Worm (Caenorhabditis elegans) whole organism, mixed stage, embryonic: ENCODE data around the gene K07F5.7.

Source experiments
- M03D4.4 ChIP-seq: sonication (generic microtip); optimal IDR thresholded peaks from 2 replicates; lab custom pipeline; 2017; ENCODE audit warnings: mild to moderate bottlenecking, missing genetic modification characterization, missing compliant biosample characterization
- bed-3 ChIP-seq: fragments of 200-800 bp; sonication (Bioruptor generic); optimal IDR thresholded peaks from 3 replicates; lab custom pipeline; 2018; ENCODE audit warnings: mild to moderate bottlenecking, missing genetic modification characterization, moderate library complexity, missing compliant biosample characterization
- blmp-1 ChIP-seq: fragments of 150-350 bp; optimal IDR thresholded peaks from 2 replicates; lab custom pipeline; 2014; ENCODE audit warnings: missing biosample characterization, missing genetic modification characterization
- ceh-39 ChIP-seq: fragments of 150-350 bp; optimal IDR thresholded peaks from 2 replicates; lab custom pipeline; 2014; ENCODE audit warnings: missing biosample characterization, missing genetic modification characterization
- ceh-43 ChIP-seq: fragments of 200-800 bp; sonication (Bioruptor generic); optimal IDR thresholded peaks from 2 replicates; lab custom pipeline; 2018; ENCODE audit warnings: mild to moderate bottlenecking, missing genetic modification characterization, moderate library complexity, missing compliant biosample characterization
- ceh-83 ChIP-seq: fragments of 200-800 bp; sonication (Bioruptor generic); optimal IDR thresholded peaks from 2 replicates; lab custom pipeline; 2018; ENCODE audit warnings: mild to moderate bottlenecking, missing genetic modification characterization, missing compliant biosample characterization
- ces-1 ChIP-seq: fragments of 150-350 bp; optimal IDR thresholded peaks from 2 replicates; lab custom pipeline; 2014; ENCODE audit warnings: missing biosample characterization, missing genetic modification reagents, missing genetic modification characterization
- cnd-1 ChIP-seq: fragments of 200-800 bp; sonication (Bioruptor generic); optimal IDR thresholded peaks from 2 replicates; lab custom pipeline; 2018; ENCODE audit warnings: mild to moderate bottlenecking, missing genetic modification characterization, missing compliant biosample characterization
- drap-1 ChIP-seq: fragments of 200-800 bp; sonication (Bioruptor generic); optimal IDR thresholded peaks from 3 replicates; lab custom pipeline; 2018; ENCODE audit warnings: mild to moderate bottlenecking, missing genetic modification characterization, missing compliant biosample characterization
- elt-1 ChIP-seq: sonication (generic microtip); optimal IDR thresholded peaks from 2 replicates; lab custom pipeline; 2017; ENCODE audit warnings: missing genetic modification characterization, mild to moderate bottlenecking, missing compliant biosample characterization, antibody characterized with exemption, moderate library complexity, borderline replicate concordance; ENCODE audit not compliant: insufficient read depth
- elt-3 ChIP-seq: fragments of 150-350 bp; optimal IDR thresholded peaks from 2 replicates; lab custom pipeline; 2014; ENCODE audit warnings: missing biosample characterization, missing genetic modification characterization
- flh-1 ChIP-seq: fragments of 200-800 bp; sonication (Bioruptor generic); optimal IDR thresholded peaks from 2 replicates; lab custom pipeline; 2018; ENCODE audit warnings: mild to moderate bottlenecking, missing genetic modification characterization, moderate library complexity, missing compliant biosample characterization
- ham-2 ChIP-seq: fragments of 200-800 bp; sonication (Bioruptor generic); optimal IDR thresholded peaks from 2 replicates; lab custom pipeline; 2018; ENCODE audit warnings: mild to moderate bottlenecking, missing genetic modification characterization, missing compliant biosample characterization
- hlh-1 ChIP-seq: fragments of 150-350 bp; optimal IDR thresholded peaks from 2 replicates; lab custom pipeline; 2014; ENCODE audit warnings: missing biosample characterization, missing genetic modification reagents, missing genetic modification characterization
- lin-13 ChIP-seq: fragments of 150-350 bp; optimal IDR thresholded peaks from 2 replicates; lab custom pipeline; 2014; ENCODE audit warnings: missing biosample characterization, missing genetic modification characterization
- lin-32 ChIP-seq: fragments of 200-800 bp; sonication (Bioruptor generic); optimal IDR thresholded peaks from 2 replicates; lab custom pipeline; 2018; ENCODE audit warnings: mild to moderate bottlenecking, missing genetic modification characterization, missing compliant biosample characterization
- lsy-2 ChIP-seq: fragments of 150-350 bp; optimal IDR thresholded peaks from 2 replicates; lab custom pipeline; 2014; ENCODE audit warnings: missing biosample characterization, missing genetic modification characterization
- mab-5 ChIP-seq: fragments of 150-350 bp; optimal IDR thresholded peaks from 2 replicates; lab custom pipeline; 2014; ENCODE audit warnings: missing biosample characterization, missing genetic modification characterization
- mep-1 ChIP-seq: fragments of 150-350 bp; optimal IDR thresholded peaks from 2 replicates; lab custom pipeline; 2017; ENCODE audit warnings: missing biosample characterization, missing genetic modification reagents, missing genetic modification characterization, inconsistent platforms
- mls-2 ChIP-seq: sonication (generic microtip); optimal IDR thresholded peaks from 2 replicates; lab custom pipeline; 2016; ENCODE audit warnings: mild to moderate bottlenecking, missing genetic modification characterization, moderate library complexity, missing compliant biosample characterization
- nhr-12 ChIP-seq: fragments of 150-350 bp; optimal IDR thresholded peaks from 2 replicates; lab custom pipeline; 2014; ENCODE audit warnings: missing biosample characterization, missing genetic modification characterization
- nhr-2 ChIP-seq: fragments of 150-350 bp; optimal IDR thresholded peaks from 2 replicates; lab custom pipeline; 2014; ENCODE audit warnings: missing biosample characterization, missing genetic modification characterization
- nhr-237 ChIP-seq: fragments of 150-350 bp; optimal IDR thresholded peaks from 2 replicates; lab custom pipeline; 2014; ENCODE audit warnings: missing biosample characterization, missing genetic modification characterization
- nhr-28 ChIP-seq: fragments of 150-350 bp; optimal IDR thresholded peaks from 2 replicates; lab custom pipeline; 2014; ENCODE audit warnings: missing biosample characterization, missing genetic modification characterization
- nhr-76 ChIP-seq: sonication (generic microtip); optimal IDR thresholded peaks from 2 replicates; lab custom pipeline; 2017; ENCODE audit warnings: missing biosample characterization, missing genetic modification characterization
- pha-4 ChIP-seq: fragments of 150-350 bp; optimal IDR thresholded peaks from 2 replicates; lab custom pipeline; 2018; ENCODE audit warnings: missing biosample characterization, missing genetic modification reagents, missing genetic modification characterization
- sem-2 ChIP-seq: fragments of 200-800 bp; sonication (Bioruptor generic); optimal IDR thresholded peaks from 2 replicates; lab custom pipeline; 2018; ENCODE audit warnings: mild to moderate bottlenecking, missing genetic modification characterization, missing compliant biosample characterization
- snpc-4 ChIP-seq: fragments of 150-350 bp; optimal IDR thresholded peaks from 2 replicates; lab custom pipeline; 2014; ENCODE audit warnings: missing biosample characterization, missing genetic modification characterization
- sptf-1 ChIP-seq: sonication (generic microtip); optimal IDR thresholded peaks from 2 replicates; lab custom pipeline; 2017; ENCODE audit warnings: mild to moderate bottlenecking, missing genetic modification characterization, moderate library complexity, missing compliant biosample characterization
- tbx-8 ChIP-seq: fragments of 200-800 bp; sonication (Bioruptor generic); optimal IDR thresholded peaks from 2 replicates; lab custom pipeline; 2018; ENCODE audit warnings: mild to moderate bottlenecking, missing genetic modification characterization, moderate library complexity, missing compliant biosample characterization
- unc-120 ChIP-seq: sonication (generic microtip); optimal IDR thresholded peaks from 2 replicates; lab custom pipeline; 2017; ENCODE audit warnings: missing genetic modification characterization, missing compliant biosample characterization; ENCODE audit not compliant: poor library complexity, severe bottlenecking
- unc-39 ChIP-seq: fragments of 150-350 bp; optimal IDR thresholded peaks from 2 replicates; lab custom pipeline; 2014; ENCODE audit warnings: missing biosample characterization, missing genetic modification characterization
- unc-62 ChIP-seq: fragments of 150-350 bp; optimal IDR thresholded peaks from 2 replicates; lab custom pipeline; 2014; ENCODE audit warnings: missing biosample characterization, missing genetic modification reagents, missing genetic modification characterization
- ztf-11 ChIP-seq: fragments of 150-350 bp; optimal IDR thresholded peaks from 2 replicates; lab custom pipeline; 2014; ENCODE audit warnings: missing biosample characterization, missing genetic modification characterization

The K07F5.7 gene

DNA sequence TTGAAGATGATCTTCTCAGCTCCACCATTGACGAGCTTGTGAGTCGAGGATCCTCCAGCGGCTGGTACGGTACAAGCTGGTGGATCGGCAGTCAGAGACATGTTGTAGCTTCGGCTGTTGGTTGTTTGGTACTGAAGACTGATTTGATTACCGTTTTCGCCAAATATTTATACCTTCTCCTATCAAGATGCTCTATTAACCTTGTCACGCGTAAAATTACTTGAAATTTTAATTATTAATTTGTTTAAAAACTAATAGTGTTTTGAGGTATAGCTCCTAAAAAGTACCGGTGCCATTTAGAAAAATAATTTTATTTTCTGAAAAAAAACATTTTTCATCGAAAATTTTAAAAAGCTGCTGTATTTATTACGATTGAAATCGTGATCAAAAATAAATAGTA is 3.0 kb upstream of the K07F5.7 start, which contains the start of gene ssp-10:
Gene ssp-10, minus strand, starts transcription at position 101 of the 400 bp plus-strand sequence.
- TF ChIP-seq ceh-83 (GFP tag; lab: Kevin White, UChicago) (no peak), elt-1 (tag; lab: Kevin White, UChicago) (no peak), tbx-8 (GFP tag; lab: Kevin White, UChicago) (no peak), mep-1 (tag; lab: Kevin White, UChicago) (no peak), nhr-76 (tag; lab: Kevin White, UChicago) (no peak), unc-62 (no peak), ztf-11 (tag; lab: Kevin White, UChicago) (no peak), ham-2 (GFP tag; lab: Kevin White, UChicago) (no peak), mab-5 (tag; lab: Kevin White, UChicago) (no peak), nhr-2 (tag; lab: Kevin White, UChicago) (no peak), nhr-28 (tag; lab: Kevin White, UChicago) (no peak), pha-4 (tag; lab: Kevin White, UChicago) (no peak), lsy-2 (no peak), unc-39 (tag; lab: Kevin White, UChicago) (no peak)

DNA sequence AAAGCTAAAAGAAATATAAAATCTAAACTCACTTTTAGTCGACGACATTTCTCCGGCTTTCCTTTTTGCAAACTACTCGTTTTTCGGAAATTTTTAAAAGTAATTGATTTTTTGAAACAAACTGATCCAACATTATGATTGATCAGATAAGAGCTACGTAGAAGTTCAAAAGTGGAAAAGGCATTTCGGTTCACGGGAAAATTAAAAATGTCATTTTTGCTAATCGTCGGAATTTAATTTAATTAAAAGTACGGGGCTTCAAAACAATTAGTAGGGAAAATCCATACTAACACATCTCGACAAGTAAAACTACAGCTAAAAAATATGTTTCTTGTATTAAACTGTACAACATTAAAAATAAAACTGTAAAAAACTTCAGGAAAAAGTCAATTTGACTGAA is 1.6 kb upstream of the K07F5.7 start, which contains the start of gene K07F5.8:
Gene K07F5.8, minus strand, starts transcription at position 101 of the 400 bp plus-strand sequence.
- TF ChIP-seq lin-13 (tag; lab: Kevin White, UChicago) (no peak), blmp-1 (tag; lab: Kevin White, UChicago) (no peak), nhr-28 (tag; lab: Kevin White, UChicago) (no peak), mls-2 (tag; lab: Kevin White, UChicago) (no peak), nhr-2 (tag; lab: Kevin White, UChicago) (no peak), ces-1 (GFP tag; lab: Kevin White, UChicago) (no peak), nhr-12 (tag; lab: Kevin White, UChicago) (no peak), sem-2 (GFP tag; lab: Kevin White, UChicago) (no peak), elt-3 (no peak), ceh-43 (GFP tag; lab: Kevin White, UChicago) (no peak), unc-120 (tag; lab: Kevin White, UChicago) (no peak), ztf-11 (tag; lab: Kevin White, UChicago) (no peak), mep-1 (tag; lab: Kevin White, UChicago) (no peak), elt-1 (tag; lab: Kevin White, UChicago) (no peak), cnd-1 (tag; lab: Kevin White, UChicago) (no peak), nhr-237 (tag; lab: Kevin White, UChicago) (no peak), lsy-2 (no peak)

DNA sequence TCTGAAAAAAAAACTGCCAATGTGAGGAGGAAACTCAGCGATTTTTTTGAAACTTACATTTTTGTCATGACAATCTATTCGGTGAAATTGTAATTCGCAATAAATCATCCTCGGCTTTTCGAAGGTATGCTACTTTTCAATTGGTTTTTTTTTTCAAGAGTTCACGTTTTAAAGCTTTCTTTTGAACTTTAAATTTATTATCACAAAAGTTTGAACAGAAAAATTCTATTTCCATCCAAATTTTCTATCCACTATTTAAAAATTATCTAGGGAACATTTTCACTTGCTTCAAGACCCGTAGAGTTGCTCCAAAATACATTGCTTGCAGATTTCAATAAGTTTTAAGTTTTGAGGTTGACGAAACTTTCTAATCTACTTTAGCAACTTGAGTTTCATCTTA is 1.4 kb downstream of the K07F5.7 start, which contains the start of gene K07F5.6:
Gene K07F5.6, minus strand, starts transcription at position 101 of the 400 bp plus-strand sequence.
- no peak for TF ChIP-seq M03D4.4 (tag; lab: Kevin White, UChicago)
- no peak for TF ChIP-seq mab-5 (tag; lab: Kevin White, UChicago)
- no peak for TF ChIP-seq tbx-8 (GFP tag; lab: Kevin White, UChicago)
- TF ChIP-seq ces-1 (GFP tag; lab: Kevin White, UChicago): no peak
- TF ChIP-seq blmp-1 (tag; lab: Kevin White, UChicago): no peak
- no peak for TF ChIP-seq nhr-12 (tag; lab: Kevin White, UChicago)
- TF ChIP-seq nhr-237 (tag; lab: Kevin White, UChicago): no peak
- no peak for TF ChIP-seq drap-1 (GFP tag; lab: Kevin White, UChicago)
- TF ChIP-seq sem-2 (GFP tag; lab: Kevin White, UChicago): no peak
- no peak for TF ChIP-seq flh-1
- TF ChIP-seq lin-32 (GFP tag; lab: Kevin White, UChicago): no peak
- no peak for TF ChIP-seq lin-13 (tag; lab: Kevin White, UChicago)
- no peak for TF ChIP-seq elt-1 (tag; lab: Kevin White, UChicago)
- TF ChIP-seq hlh-1: no peak
- TF ChIP-seq nhr-28 (tag; lab: Kevin White, UChicago): no peak
- TF ChIP-seq ham-2 (GFP tag; lab: Kevin White, UChicago): no peak
- TF ChIP-seq unc-39 (tag; lab: Kevin White, UChicago): no peak

DNA sequence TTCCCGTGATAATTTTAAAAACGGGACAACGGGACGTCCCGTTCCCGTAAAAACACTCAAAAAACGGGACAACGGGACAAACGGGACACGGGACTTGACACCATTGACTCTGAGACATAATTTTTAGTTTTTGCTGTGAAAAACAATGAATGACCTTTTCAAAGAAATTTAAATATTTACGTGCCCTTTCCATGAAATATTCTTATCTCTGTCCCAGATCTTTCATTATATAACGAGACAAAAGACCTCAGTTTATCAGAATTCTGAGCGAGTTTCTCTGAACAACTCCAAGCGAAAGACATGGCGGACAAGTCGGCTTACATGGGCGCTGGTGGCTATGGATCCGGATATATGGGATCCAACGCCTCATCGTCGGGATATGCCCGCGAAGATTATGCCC is 4.2 kb downstream of the K07F5.7 start, which contains the start of gene nspd-2:
Gene nspd-2, plus strand, starts transcription at position 301 of the 400 bp plus-strand sequence.
- TF ChIP-seq mep-1 (tag; lab: Kevin White, UChicago) (no peak), nhr-2 (tag; lab: Kevin White, UChicago) (no peak), sptf-1 (no peak), nhr-12 (tag; lab: Kevin White, UChicago) (no peak), bed-3 (GFP tag; lab: Kevin White, UChicago) (no peak), nhr-237 (tag; lab: Kevin White, UChicago) (no peak), elt-1 (tag; lab: Kevin White, UChicago) (no peak), blmp-1 (tag; lab: Kevin White, UChicago) (no peak), snpc-4 (tag; lab: Kevin White, UChicago) (no peak), hlh-1 (no peak), drap-1 (GFP tag; lab: Kevin White, UChicago) (no peak), ceh-39 (no peak), cnd-1 (tag; lab: Kevin White, UChicago) (no peak), unc-39 (tag; lab: Kevin White, UChicago) (no peak)
- TF ChIP-seq, all 35 proteins: peak for 0
